Fruit fly (Drosophila melanogaster) whole organism, embryonic: ENCODE results near the gene CG10513.

Experiments
- Ada2b ChIP-seq: fragments of 200-800 bp; sonication (Bioruptor generic); IDR thresholded peaks from 2 replicates; pipeline ENCODE4 v1.3.6; 2022; ENCODE audit warnings: missing biosample characterization, missing genetic modification characterization
- Adf1 ChIP-seq: fragments of 200-800 bp; sonication (Bioruptor generic); IDR thresholded peaks from 2 replicates; pipeline ENCODE4 v1.3.6; 2022; ENCODE audit warnings: missing biosample characterization, missing genetic modification characterization
- CG11696 ChIP-seq: fragments of 200-800 bp; sonication (Bioruptor generic); IDR thresholded peaks from 2 replicates; pipeline ENCODE4 v1.3.6; 2022; ENCODE audit warnings: missing biosample characterization, missing genetic modification characterization
- CG17359 ChIP-seq: fragments of 200-800 bp; sonication (Bioruptor generic); optimal IDR thresholded peaks from 3 replicates; lab custom pipeline; 2018; ENCODE audit warnings: missing biosample characterization, mild to moderate bottlenecking, missing genetic modification characterization, moderate library complexity
- CG17385 ChIP-seq: fragments of 200-800 bp; sonication (Bioruptor generic); optimal IDR thresholded peaks from 3 replicates; lab custom pipeline; 2018; ENCODE audit warnings: missing biosample characterization, mild to moderate bottlenecking, missing genetic modification characterization
- CG31365 ChIP-seq: fragments of 200-800 bp; sonication (Bioruptor generic); optimal IDR thresholded peaks from 2 replicates; lab custom pipeline; 2018; ENCODE audit warnings: missing biosample characterization, mild to moderate bottlenecking, missing genetic modification characterization
- CG3281 ChIP-seq: fragments of 200-800 bp; sonication (Bioruptor generic); optimal IDR thresholded peaks from 3 replicates; lab custom pipeline; 2017; ENCODE audit warnings: missing biosample characterization, mild to moderate bottlenecking, missing genetic modification characterization
- CG4617 ChIP-seq: fragments of 200-800 bp; sonication (Bioruptor generic); optimal IDR thresholded peaks from 3 replicates; lab custom pipeline; 2016; ENCODE audit warnings: missing biosample characterization, missing genetic modification characterization, borderline replicate concordance
- CG4730 ChIP-seq: fragments of 200-800 bp; sonication (Bioruptor generic); IDR thresholded peaks from 2 replicates; pipeline ENCODE4 v1.3.6; 2022; ENCODE audit warnings: missing biosample characterization, missing genetic modification characterization
- CG5953 ChIP-seq: fragments of 200-800 bp; sonication (Bioruptor generic); IDR thresholded peaks from 2 replicates; pipeline ENCODE4 v1.3.6; 2022; ENCODE audit warnings: missing biosample characterization, missing genetic modification characterization
- CG6175 ChIP-seq: fragments of 200-800 bp; sonication (Bioruptor generic); IDR thresholded peaks from 3 replicates; pipeline ENCODE4 v1.3.6; 2022; ENCODE audit warnings: missing biosample characterization, missing genetic modification characterization
- CG7963 ChIP-seq: fragments of 200-800 bp; sonication (Bioruptor generic); IDR thresholded peaks from 3 replicates; pipeline ENCODE4 v1.3.6; 2022; ENCODE audit warnings: missing biosample characterization, missing genetic modification characterization; ENCODE audit not compliant: partially characterized antibody
- CG9817 ChIP-seq: fragments of 200-800 bp; sonication (Bioruptor generic); optimal IDR thresholded peaks from 2 replicates; lab custom pipeline; 2018; ENCODE audit warnings: missing biosample characterization, mild to moderate bottlenecking, missing genetic modification characterization, moderate library complexity
- Dip3 ChIP-seq: fragments of 200-800 bp; sonication (Bioruptor generic); optimal IDR thresholded peaks from 3 replicates; lab custom pipeline; 2016; ENCODE audit warnings: missing biosample characterization, missing genetic modification characterization
- HLH3B ChIP-seq: fragments of 200-800 bp; sonication (Bioruptor generic); IDR thresholded peaks from 2 replicates; pipeline ENCODE4 v1.3.6; 2022; ENCODE audit warnings: missing biosample characterization, missing genetic modification characterization
- Hmr ChIP-seq: fragments of 200-800 bp; sonication (Bioruptor generic); optimal IDR thresholded peaks from 3 replicates; lab custom pipeline; 2017; ENCODE audit warnings: mild to moderate bottlenecking, missing biosample characterization, missing genetic modification reagents, missing genetic modification characterization
- MBD-R2 ChIP-seq: fragments of 200-800 bp; sonication (Bioruptor generic); IDR thresholded peaks from 2 replicates; pipeline ENCODE4 v1.3.6; 2022; ENCODE audit warnings: missing biosample characterization, missing genetic modification characterization
- Mad ChIP-seq: fragments of 200-800 bp; sonication (Bioruptor generic); optimal IDR thresholded peaks from 2 replicates; lab custom pipeline; 2016; ENCODE audit warnings: missing biosample characterization, missing genetic modification characterization
- NFAT ChIP-seq: fragments of 200-800 bp; sonication (Bioruptor generic); IDR thresholded peaks from 2 replicates; pipeline ENCODE4 v1.3.6; 2022; ENCODE audit warnings: missing biosample characterization, missing genetic modification characterization
- Oaz ChIP-seq: fragments of 200-800 bp; sonication (Bioruptor generic); IDR thresholded peaks from 2 replicates; pipeline ENCODE4 v1.3.6; 2022; ENCODE audit warnings: missing biosample characterization, missing genetic modification characterization
- Spps ChIP-seq: fragments of 200-800 bp; sonication (Bioruptor generic); optimal IDR thresholded peaks from 2 replicates; lab custom pipeline; 2018; ENCODE audit warnings: missing biosample characterization, mild to moderate bottlenecking, missing genetic modification characterization
- Stat92E ChIP-seq, 3 experiments: fragments of >200 bp in 2 of 3; fragments of 200-800 bp in 1 of 3; sonication (Bioruptor generic) in 1 of 3; optimal IDR thresholded peaks; 2 replicates each; lab custom pipeline; 2017 to 2019; ENCODE audit warnings: missing biosample characterization in 3 of 3, missing genetic modification characterization in 3 of 3, mild to moderate bottlenecking in 1 of 3, moderate library complexity in 1 of 3
- Trl ChIP-seq, 3 experiments: fragments of >200 bp in 2 of 3; fragments of 200-800 bp in 1 of 3; sonication (Bioruptor generic) in 1 of 3; optimal IDR thresholded peaks; 2 replicates in 1 of 3; 3 replicates in 2 of 3; lab custom pipeline; 2016 to 2017; ENCODE audit warnings: missing biosample characterization in 1 of 3, missing genetic modification characterization in 1 of 3
- abd-A ChIP-seq: fragments of 200-800 bp; sonication (Bioruptor generic); optimal IDR thresholded peaks from 3 replicates; lab custom pipeline; 2019; ENCODE audit warnings: missing biosample characterization, mild to moderate bottlenecking, missing genetic modification characterization, moderate library complexity
- ase ChIP-seq: fragments of 200-800 bp; sonication (Bioruptor generic); IDR thresholded peaks from 3 replicates; pipeline ENCODE4 v1.3.6; 2022; ENCODE audit warnings: missing biosample characterization, missing genetic modification characterization
- bcd ChIP-seq: fragments of 200-800 bp; sonication (Bioruptor generic); optimal IDR thresholded peaks from 2 replicates; lab custom pipeline; 2017; ENCODE audit warnings: missing biosample characterization, mild to moderate bottlenecking, missing genetic modification characterization
- cad ChIP-seq: fragments of >200 bp; optimal IDR thresholded peaks from 2 replicates; lab custom pipeline; 2017; ENCODE audit warnings: missing biosample characterization, missing genetic modification characterization
- caup ChIP-seq: fragments of 200-800 bp; sonication (Bioruptor generic); optimal IDR thresholded peaks from 3 replicates; lab custom pipeline; 2017; ENCODE audit warnings: missing biosample characterization, mild to moderate bottlenecking, missing genetic modification characterization, moderate library complexity; ENCODE audit not compliant: severe bottlenecking
- dmrt11E ChIP-seq: fragments of 200-800 bp; sonication (Bioruptor generic); optimal IDR thresholded peaks from 3 replicates; lab custom pipeline; 2018; ENCODE audit warnings: missing biosample characterization, mild to moderate bottlenecking, missing genetic modification characterization, moderate library complexity
- her ChIP-seq: fragments of 200-800 bp; sonication (Bioruptor generic); optimal IDR thresholded peaks from 2 replicates; lab custom pipeline; 2016; ENCODE audit warnings: missing biosample characterization, missing genetic modification characterization
- kay ChIP-seq: fragments of 200-800 bp; sonication (Bioruptor generic); optimal IDR thresholded peaks from 2 replicates; lab custom pipeline; 2016; ENCODE audit warnings: missing biosample characterization, missing genetic modification characterization
- lov ChIP-seq, 2 experiments: fragments of 200-800 bp in 1 of 2; fragments of >200 bp in 1 of 2; sonication (Bioruptor generic) in 1 of 2; IDR thresholded peaks in 1 of 2; optimal IDR thresholded peaks in 1 of 2; 2 replicates in 1 of 2; 3 replicates in 1 of 2; pipeline versions ENCODE4 v1.3.6 to Lab custom; 2017 to 2022; ENCODE audit warnings: missing biosample characterization in 1 of 2, missing genetic modification characterization in 1 of 2
- mam ChIP-seq: fragments of 200-800 bp; sonication (Bioruptor generic); optimal IDR thresholded peaks from 3 replicates; lab custom pipeline; 2016; ENCODE audit warnings: missing biosample characterization, missing genetic modification characterization
- nom ChIP-seq: fragments of 200-800 bp; sonication (Bioruptor generic); optimal IDR thresholded peaks from 2 replicates; lab custom pipeline; 2017; ENCODE audit warnings: missing biosample characterization, missing genetic modification characterization, mild to moderate bottlenecking, moderate library complexity, missing genetic modification reagents
- pan ChIP-seq, 4 experiments: fragments of >200 bp in 3 of 4; fragments of 200-800 bp in 1 of 4; sonication (Bioruptor generic) in 1 of 4; optimal IDR thresholded peaks in 3 of 4; IDR thresholded peaks in 1 of 4; 2 replicates each; pipeline versions ENCODE4 v1.3.6 to Lab custom; 2017 to 2022; ENCODE audit warnings: missing biosample characterization in 2 of 4, missing genetic modification characterization in 2 of 4, mixed read lengths in 1 of 4
- peb ChIP-seq: fragments of 200-800 bp; sonication (Bioruptor generic); IDR thresholded peaks from 2 replicates; pipeline ENCODE4 v1.3.6; 2022; ENCODE audit warnings: missing biosample characterization, missing genetic modification characterization
- pita ChIP-seq: fragments of 200-800 bp; sonication (Bioruptor generic); optimal IDR thresholded peaks from 2 replicates; lab custom pipeline; 2017; ENCODE audit warnings: missing biosample characterization, mild to moderate bottlenecking, missing genetic modification characterization
- sc ChIP-seq, 3 experiments: fragments of >200 bp in 2 of 3; fragments of 200-800 bp in 1 of 3; sonication (Bioruptor generic) in 1 of 3; optimal IDR thresholded peaks; 2 replicates in 2 of 3; 3 replicates in 1 of 3; lab custom pipeline; 2017; ENCODE audit warnings: mild to moderate bottlenecking in 1 of 3, missing biosample characterization in 1 of 3, missing genetic modification characterization in 1 of 3, missing genetic modification reagents in 1 of 3
- scrt ChIP-seq: fragments of 200-800 bp; sonication (Bioruptor generic); optimal IDR thresholded peaks from 2 replicates; lab custom pipeline; 2018; ENCODE audit warnings: missing biosample characterization, mild to moderate bottlenecking, missing genetic modification characterization, moderate library complexity
- slp2 ChIP-seq: fragments of 200-800 bp; sonication (Bioruptor generic); optimal IDR thresholded peaks from 2 replicates; lab custom pipeline; 2016; ENCODE audit warnings: missing biosample characterization, missing genetic modification characterization
- so ChIP-seq: fragments of 200-800 bp; sonication (Bioruptor generic); IDR thresholded peaks from 3 replicates; pipeline ENCODE4 v1.3.6; 2022; ENCODE audit warnings: missing biosample characterization, missing genetic modification characterization
- sr ChIP-seq: fragments of 200-800 bp; sonication (Bioruptor generic); IDR thresholded peaks from 3 replicates; pipeline ENCODE4 v1.3.6; 2022; ENCODE audit warnings: missing biosample characterization, missing genetic modification characterization
- sug ChIP-seq: fragments of 200-800 bp; optimal IDR thresholded peaks from 2 replicates; lab custom pipeline; 2019; ENCODE audit warnings: missing biosample characterization, mild to moderate bottlenecking, missing genetic modification characterization, moderate library complexity
- tap ChIP-seq: fragments of 200-800 bp; optimal IDR thresholded peaks from 3 replicates; lab custom pipeline; 2019; ENCODE audit warnings: missing biosample characterization, mild to moderate bottlenecking, missing genetic modification characterization, moderate library complexity
- unc-4 ChIP-seq: fragments of 200-800 bp; sonication (Bioruptor generic); IDR thresholded peaks from 2 replicates; pipeline ENCODE4 v1.3.6; 2022; ENCODE audit warnings: missing biosample characterization, missing genetic modification characterization; ENCODE audit not compliant: partially characterized antibody
- unpg ChIP-seq: fragments of 200-800 bp; sonication (Bioruptor generic); optimal IDR thresholded peaks from 3 replicates; lab custom pipeline; 2018; ENCODE audit warnings: missing biosample characterization, mild to moderate bottlenecking, missing genetic modification characterization, moderate library complexity
- vvl ChIP-seq: fragments of 200-800 bp; sonication (Bioruptor generic); IDR thresholded peaks from 2 replicates; pipeline ENCODE4 v1.3.6; 2022; ENCODE audit warnings: missing biosample characterization, missing genetic modification characterization

The CG10513 gene

dm6 chr3R:25258628-25259240, 18.3 kb downstream of the CG10513 start, which contains the start of gene CG11857 (continued):
- TF ChIP-seq abd-A (tag; lab: Kevin White, UChicago) (no peak), MBD-R2 (peak; percentile 99), lov (optimal IDR thresholded peaks at IDR 0.05; lab: Kevin White, UChicago) (no peak), lov (GFP tag; IDR thresholded peaks at IDR 0.05; lab: Robert Waterston, UW) (peak; percentile 98), CG17359 (tag; lab: Kevin White, UChicago) (peak; percentile 98), CG5953 (GFP tag; lab: Robert Waterston, UW) (peak; percentile 96), unpg (GFP tag; lab: Kevin White, UChicago) (peak; percentile 98), CG31365 (tag; lab: Kevin White, UChicago) (peak; percentile 83), sc (optimal IDR thresholded peaks at IDR 0.05; lab: Kevin White, UChicago) (no peak), sc (GFP tag; optimal IDR thresholded peaks at IDR 0.05; lab: Kevin White, UChicago) (peak; percentile 94), sr (GFP tag; lab: Robert Waterston, UW) (peak; percentile 87; the same call in 2 of the 3 replicates), Adf1 (GFP tag; lab: Robert Waterston, UW) (peak; percentile 89), cad (no peak), CG9817 (tag; lab: Kevin White, UChicago) (peak; percentile 99), pita (no peak), caup (GFP tag; lab: Kevin White, UChicago) (peak; percentile 97), CG6175 (GFP tag; lab: Robert Waterston, UW) (peak; percentile 98), Mad (GFP tag; lab: Kevin White, UChicago) (peak; percentile 98), ase (GFP tag; lab: Robert Waterston, UW) (peak; percentile 99), CG3281 (GFP tag; lab: Kevin White, UChicago) (peak; percentile 96), Trl (optimal IDR thresholded peaks at IDR 0.05; lab: Kevin White, UChicago) (peak in 1 of 2 experiments; percentile 46), Trl (GFP tag; optimal IDR thresholded peaks at IDR 0.05; lab: Kevin White, UChicago) (peak; percentile 98), Hmr (GFP tag; lab: Kevin White, UChicago) (peak; percentile 97), Oaz (GFP tag; lab: Robert Waterston, UW) (peak; percentile 98), scrt (GFP tag; lab: Kevin White, UChicago) (peak; percentile 87), NFAT (GFP tag; lab: Robert Waterston, UW) (peak; percentile 99), CG7963 (GFP tag; lab: Robert Waterston, UW) (peak; percentile 99), so (GFP tag; lab: Robert Waterston, UW) (peak; percentile 97), dmrt11E (tag; lab: Kevin White, UChicago) (peak; percentile 98), CG11696 (GFP tag; lab: Robert Waterston, UW) (peak; percentile 89), mam (GFP tag; lab: Kevin White, UChicago) (peak; percentile 99), slp2 (GFP tag; lab: Kevin White, UChicago) (peak; percentile 96), Dip3 (peak; percentile 97), Spps (tag; lab: Kevin White, UChicago) (peak; percentile 94), peb (GFP tag; lab: Robert Waterston, UW) (peak; percentile 98), CG4617 (GFP tag; lab: Kevin White, UChicago) (peak; percentile 99), Ada2b (GFP tag; lab: Robert Waterston, UW) (peak; percentile 98), vvl (peak; percentile 99), nom (GFP tag; lab: Kevin White, UChicago) (peak; percentile 80), CG17385 (GFP tag; lab: Kevin White, UChicago) (peak; percentile 94), tap (peak; percentile 95), Stat92E (GFP tag; optimal IDR thresholded peaks at IDR 0.05; lab: Kevin White, UChicago) (peak in 1 of 3 experiments; percentile 91), unc-4 (GFP tag; lab: Robert Waterston, UW) (peak; percentile 99), pan (optimal IDR thresholded peaks at IDR 0.05; lab: Kevin White, UChicago) (no peak), pan (GFP tag; optimal IDR thresholded peaks at IDR 0.05 in 1 of 2, IDR thresholded peaks at IDR 0.05 in 1 of 2) (peak in 1 of 2 experiments; percentile 99), HLH3B (GFP tag; lab: Robert Waterston, UW) (peak; percentile 98), CG4730 (GFP tag; lab: Robert Waterston, UW) (peak; percentile 99), sug (tag; lab: Kevin White, UChicago) (peak; percentile 97), kay (GFP tag; lab: Kevin White, UChicago) (peak; percentile 98), bcd (GFP tag; lab: Kevin White, UChicago) (peak; percentile 97), her (GFP tag; lab: Kevin White, UChicago) (peak; percentile 92)
